Fruit fly (Drosophila melanogaster) whole organism, embryonic: ENCODE measurements around the gene CG31638.
A peak's percentile ranks its signal among the peaks of the same experiment; 100 is the strongest.

Experiments used
- Awh ChIP-seq: fragments of 200-800 bp; sonication (Bioruptor generic); IDR thresholded peaks from 2 replicates; pipeline ENCODE4, ENCODE4 v1.3.6; 2022; ENCODE audit warnings: missing biosample characterization, missing genetic modification characterization
- Bgb ChIP-seq: fragments of 200-800 bp; sonication (Bioruptor generic); IDR thresholded peaks from 2 replicates; pipeline ENCODE4 v1.3.6; 2022; ENCODE audit warnings: missing biosample characterization, missing genetic modification characterization; ENCODE audit not compliant: partially characterized antibody
- BtbVII ChIP-seq: fragments of 200-800 bp; sonication (Bioruptor generic); optimal IDR thresholded peaks from 3 replicates; lab custom pipeline; 2017; ENCODE audit warnings: missing biosample characterization, mild to moderate bottlenecking, missing genetic modification characterization
- CG10366 ChIP-seq: fragments of 200-800 bp; sonication (Bioruptor generic); IDR thresholded peaks from 2 replicates; pipeline ENCODE4 v1.3.6; 2022; ENCODE audit warnings: missing biosample characterization, missing genetic modification characterization
- CG1233 ChIP-seq: fragments of 200-800 bp; sonication (Bioruptor generic); optimal IDR thresholded peaks from 4 replicates; lab custom pipeline; 2018; ENCODE audit warnings: missing biosample characterization, mild to moderate bottlenecking, missing genetic modification characterization
- CG12769 ChIP-seq: fragments of 200-800 bp; sonication (Bioruptor generic); optimal IDR thresholded peaks from 2 replicates; lab custom pipeline; 2019; ENCODE audit warnings: missing biosample characterization, mild to moderate bottlenecking, missing genetic modification characterization, moderate library complexity
- CG14050 ChIP-seq: fragments of 200-800 bp; sonication (Bioruptor generic); IDR thresholded peaks from 3 replicates; pipeline ENCODE4 v1.3.6; 2022; ENCODE audit warnings: missing biosample characterization, missing genetic modification characterization
- CG15514 ChIP-seq: fragments of 200-800 bp; sonication (Bioruptor generic); optimal IDR thresholded peaks from 3 replicates; lab custom pipeline; 2017; ENCODE audit warnings: missing biosample characterization, missing genetic modification characterization, mild to moderate bottlenecking, moderate library complexity, missing genetic modification reagents
- CG1603 ChIP-seq: fragments of 200-800 bp; sonication (Bioruptor generic); optimal IDR thresholded peaks from 2 replicates; lab custom pipeline; 2019; ENCODE audit warnings: missing biosample characterization, mild to moderate bottlenecking, missing genetic modification characterization, moderate library complexity
- CG17912 ChIP-seq: fragments of 200-800 bp; sonication (Bioruptor generic); optimal IDR thresholded peaks from 2 replicates; lab custom pipeline; 2018; ENCODE audit warnings: missing biosample characterization, mild to moderate bottlenecking, missing genetic modification characterization
- CG18764 ChIP-seq: fragments of 200-800 bp; sonication (Bioruptor generic); optimal IDR thresholded peaks from 3 replicates; lab custom pipeline; 2016; ENCODE audit warnings: missing biosample characterization, missing genetic modification characterization
- CG2116 ChIP-seq: fragments of 200-800 bp; sonication (Bioruptor generic); optimal IDR thresholded peaks from 3 replicates; lab custom pipeline; 2018; ENCODE audit warnings: missing biosample characterization, mild to moderate bottlenecking, missing genetic modification characterization
- CG3407 ChIP-seq: fragments of 200-800 bp; sonication (Bioruptor generic); optimal IDR thresholded peaks from 2 replicates; lab custom pipeline; 2018; ENCODE audit warnings: missing biosample characterization, mild to moderate bottlenecking, missing genetic modification characterization
- CG34376 ChIP-seq: fragments of 200-800 bp; sonication (Bioruptor generic); optimal IDR thresholded peaks from 2 replicates; lab custom pipeline; 2018; ENCODE audit warnings: missing biosample characterization, mild to moderate bottlenecking, missing genetic modification characterization
- CG4360 ChIP-seq: fragments of 200-800 bp; sonication (Bioruptor generic); IDR thresholded peaks from 2 replicates; pipeline ENCODE4 v1.3.6; 2022; ENCODE audit warnings: missing biosample characterization, missing genetic modification characterization
- CG5953 ChIP-seq: fragments of 200-800 bp; sonication (Bioruptor generic); IDR thresholded peaks from 2 replicates; pipeline ENCODE4 v1.3.6; 2022; ENCODE audit warnings: missing biosample characterization, missing genetic modification characterization
- CG6254 ChIP-seq: fragments of 200-800 bp; sonication (Bioruptor generic); optimal IDR thresholded peaks from 3 replicates; lab custom pipeline; 2017; ENCODE audit warnings: mild to moderate bottlenecking, missing biosample characterization, missing genetic modification reagents, missing genetic modification characterization
- CG9609 ChIP-seq: fragments of 200-800 bp; sonication (Bioruptor generic); optimal IDR thresholded peaks from 3 replicates; lab custom pipeline; 2016; ENCODE audit warnings: missing biosample characterization, missing genetic modification characterization
- Chrac-16 ChIP-seq: fragments of 200-800 bp; sonication (Bioruptor generic); optimal IDR thresholded peaks from 3 replicates; lab custom pipeline; 2016; ENCODE audit warnings: missing biosample characterization, missing genetic modification characterization
- Deaf1 ChIP-seq: fragments of 200-800 bp; optimal IDR thresholded peaks from 3 replicates; lab custom pipeline; 2019; ENCODE audit warnings: missing biosample characterization, mild to moderate bottlenecking, missing genetic modification characterization, moderate library complexity
- Dref ChIP-seq: fragments of 200-800 bp; sonication (Bioruptor generic); IDR thresholded peaks from 2 replicates; pipeline ENCODE4 v1.3.6; 2022; ENCODE audit warnings: missing biosample characterization, missing genetic modification characterization
- HLH4C ChIP-seq: fragments of 200-800 bp; sonication (Bioruptor generic); IDR thresholded peaks from 3 replicates; pipeline ENCODE4 v1.3.6; 2022; ENCODE audit warnings: missing biosample characterization, missing genetic modification characterization; ENCODE audit not compliant: partially characterized antibody
- Hey ChIP-seq: fragments of 200-800 bp; sonication (Bioruptor generic); optimal IDR thresholded peaks from 3 replicates; lab custom pipeline; 2018; ENCODE audit warnings: missing biosample characterization, mild to moderate bottlenecking, missing genetic modification characterization
- Hr78 ChIP-seq, 2 experiments: fragments of 200-800 bp in 1 of 2; fragments of >200 bp in 1 of 2; sonication (Bioruptor generic) in 1 of 2; optimal IDR thresholded peaks; 2 replicates each; lab custom pipeline; 2017 to 2019; ENCODE audit warnings: missing biosample characterization in 2 of 2, missing genetic modification characterization in 2 of 2, mild to moderate bottlenecking in 1 of 2, moderate library complexity in 1 of 2
- MBD-R2 ChIP-seq: fragments of 200-800 bp; sonication (Bioruptor generic); IDR thresholded peaks from 2 replicates; pipeline ENCODE4 v1.3.6; 2022; ENCODE audit warnings: missing biosample characterization, missing genetic modification characterization
- MESR4 ChIP-seq: fragments of 200-800 bp; sonication (Bioruptor generic); optimal IDR thresholded peaks from 2 replicates; lab custom pipeline; 2018; ENCODE audit warnings: missing biosample characterization, mild to moderate bottlenecking, missing genetic modification characterization, moderate library complexity
- Med ChIP-seq: fragments of 200-800 bp; sonication (Bioruptor generic); peaks from one replicate; lab custom pipeline; 2016; ENCODE audit warnings: missing biosample characterization, missing genetic modification characterization, mild to moderate bottlenecking, inconsistent platforms, moderate library complexity
- Meics ChIP-seq: fragments of 200-800 bp; sonication (Bioruptor generic); optimal IDR thresholded peaks from 2 replicates; lab custom pipeline; 2017; ENCODE audit warnings: missing biosample characterization, mild to moderate bottlenecking, missing genetic modification characterization
- Mrtf ChIP-seq: fragments of 200-800 bp; sonication (Bioruptor generic); IDR thresholded peaks from 3 replicates; pipeline ENCODE4 v1.3.6; 2022; ENCODE audit warnings: missing biosample characterization, missing genetic modification characterization
- Neu2 ChIP-seq: fragments of 200-800 bp; sonication (Bioruptor generic); optimal IDR thresholded peaks from 3 replicates; lab custom pipeline; 2016; ENCODE audit warnings: missing biosample characterization, missing genetic modification characterization, borderline replicate concordance
- Pdp1 ChIP-seq, 2 experiments: fragments of 200-800 bp; sonication (Bioruptor generic); optimal IDR thresholded peaks; 3 replicates each; lab custom pipeline; 2016; ENCODE audit warnings: missing biosample characterization in 2 of 2, missing genetic modification characterization in 2 of 2, mild to moderate bottlenecking in 1 of 2, moderate library complexity in 1 of 2
- abd-A ChIP-seq: fragments of 200-800 bp; sonication (Bioruptor generic); optimal IDR thresholded peaks from 3 replicates; lab custom pipeline; 2019; ENCODE audit warnings: missing biosample characterization, mild to moderate bottlenecking, missing genetic modification characterization, moderate library complexity
- aop ChIP-seq: fragments of 200-800 bp; sonication (Bioruptor generic); IDR thresholded peaks from 2 replicates; pipeline ENCODE4 v1.3.6; 2022; ENCODE audit warnings: missing biosample characterization, missing genetic modification characterization
- ara ChIP-seq: fragments of 200-800 bp; sonication (Bioruptor generic); IDR thresholded peaks from 2 replicates; pipeline ENCODE4 v1.3.6; 2022; ENCODE audit warnings: missing biosample characterization, missing genetic modification characterization
- az2 ChIP-seq: fragments of 200-800 bp; sonication (Bioruptor generic); optimal IDR thresholded peaks from 3 replicates; lab custom pipeline; 2016; ENCODE audit warnings: missing biosample characterization, missing genetic modification characterization
- croc ChIP-seq: fragments of 200-800 bp; sonication (Bioruptor generic); conservative IDR thresholded peaks from 3 replicates; pipeline ENCODE4 v1.3.6; 2022; ENCODE audit warnings: missing biosample characterization, missing genetic modification characterization
- gcm ChIP-seq: fragments of 200-800 bp; sonication (Bioruptor generic); optimal IDR thresholded peaks from 2 replicates; lab custom pipeline; 2019; ENCODE audit warnings: missing biosample characterization, mild to moderate bottlenecking, missing genetic modification characterization, moderate library complexity
- grn ChIP-seq: fragments of 200-800 bp; sonication (Bioruptor generic); optimal IDR thresholded peaks from 3 replicates; lab custom pipeline; 2017; ENCODE audit warnings: missing biosample characterization, missing genetic modification characterization
- lab ChIP-seq: fragments of 200-800 bp; sonication (Bioruptor generic); optimal IDR thresholded peaks from 3 replicates; lab custom pipeline; 2017; ENCODE audit warnings: missing biosample characterization, missing genetic modification characterization, mild to moderate bottlenecking, moderate library complexity, missing genetic modification reagents
- mirr ChIP-seq: fragments of 200-800 bp; sonication (Bioruptor generic); optimal IDR thresholded peaks from 3 replicates; lab custom pipeline; 2018; ENCODE audit warnings: missing biosample characterization, mild to moderate bottlenecking, missing genetic modification characterization
- nerfin-1 ChIP-seq: fragments of 200-800 bp; sonication (Bioruptor generic); optimal IDR thresholded peaks from 3 replicates; lab custom pipeline; 2019; ENCODE audit warnings: missing biosample characterization, mild to moderate bottlenecking, missing genetic modification characterization, moderate library complexity
- nom ChIP-seq: fragments of 200-800 bp; sonication (Bioruptor generic); optimal IDR thresholded peaks from 2 replicates; lab custom pipeline; 2017; ENCODE audit warnings: missing biosample characterization, missing genetic modification characterization, mild to moderate bottlenecking, moderate library complexity, missing genetic modification reagents
- rib ChIP-seq: fragments of 200-800 bp; sonication (Bioruptor generic); IDR thresholded peaks from 2 replicates; pipeline ENCODE4 v1.3.6; 2022; ENCODE audit warnings: missing biosample characterization, missing genetic modification characterization
- run ChIP-seq: fragments of 200-800 bp; sonication (Bioruptor generic); optimal IDR thresholded peaks from 3 replicates; lab custom pipeline; 2018; ENCODE audit warnings: missing biosample characterization, mild to moderate bottlenecking, missing genetic modification characterization
- sd ChIP-seq: fragments of 200-800 bp; sonication (Bioruptor generic); optimal IDR thresholded peaks from 3 replicates; lab custom pipeline; 2018; ENCODE audit warnings: missing biosample characterization, mild to moderate bottlenecking, missing genetic modification characterization, moderate library complexity
- sug ChIP-seq: fragments of 200-800 bp; optimal IDR thresholded peaks from 2 replicates; lab custom pipeline; 2019; ENCODE audit warnings: missing biosample characterization, mild to moderate bottlenecking, missing genetic modification characterization, moderate library complexity
- tap ChIP-seq: fragments of 200-800 bp; optimal IDR thresholded peaks from 3 replicates; lab custom pipeline; 2019; ENCODE audit warnings: missing biosample characterization, mild to moderate bottlenecking, missing genetic modification characterization, moderate library complexity
- tup ChIP-seq: fragments of 200-800 bp; sonication (Bioruptor generic); optimal IDR thresholded peaks from 2 replicates; lab custom pipeline; 2016; ENCODE audit warnings: missing biosample characterization, mild to moderate bottlenecking, missing genetic modification characterization, moderate library complexity

Gene CG31638

DNA sequence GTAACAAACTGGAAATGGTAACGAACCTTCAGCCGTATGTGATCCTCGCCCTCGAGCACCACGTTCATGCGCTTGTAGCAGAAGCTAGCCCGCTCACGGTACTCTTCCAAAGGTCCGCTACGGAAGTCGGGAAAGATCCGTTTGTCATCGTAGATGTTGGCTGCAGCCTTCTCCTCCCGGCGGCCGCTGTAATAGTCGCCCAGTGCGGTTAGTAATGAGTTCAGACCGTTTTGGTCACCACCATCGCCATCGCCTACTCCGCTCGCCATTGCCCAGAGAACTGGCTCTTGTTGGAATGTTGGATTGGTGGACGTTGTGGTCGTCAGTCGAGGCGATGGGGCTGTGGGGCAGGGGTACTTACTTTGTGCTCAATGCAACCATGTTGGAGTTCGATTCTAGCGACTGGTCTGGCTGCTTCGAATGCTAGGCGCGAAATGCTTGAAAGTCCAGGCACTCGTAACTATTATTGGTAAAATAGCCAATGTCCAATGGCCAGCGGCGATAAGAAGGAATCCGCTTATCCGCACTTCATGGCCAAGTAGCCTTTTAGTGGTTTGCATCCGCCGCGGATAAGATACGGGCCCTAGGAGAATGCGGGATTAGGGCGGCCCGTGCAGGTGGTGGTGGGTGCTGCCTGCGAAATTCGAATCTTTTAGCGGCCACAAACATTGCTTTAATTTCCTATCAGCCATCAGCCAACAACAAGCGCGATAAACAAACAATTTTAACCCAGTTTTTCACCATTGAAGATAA, 43.1 kb upstream of the CG31638 start (continued):
- no peak for TF ChIP-seq CG9609 (GFP tag; lab: Kevin White, UChicago)
- TF ChIP-seq Hey: peak; percentile 84
- TF ChIP-seq Awh: peak; percentile 29; the same call in 1 of the 2 replicates
- no peak for TF ChIP-seq CG5953
- peak; percentile 32; the same call in 1 of the 2 replicates for TF ChIP-seq rib (GFP tag; lab: Robert Waterston, UW)
- no peak for TF ChIP-seq CG12769
- TF ChIP-seq Hr78 (GFP tag; optimal IDR thresholded peaks at IDR 0.05; lab: Kevin White, UChicago): peak in 1 of 2 experiments; percentile 67
- TF ChIP-seq az2 (GFP tag; lab: Kevin White, UChicago): no peak
- TF ChIP-seq CG1233 (GFP tag; lab: Kevin White, UChicago): no peak
- peak; percentile 88 for TF ChIP-seq CG2116 (GFP tag; lab: Kevin White, UChicago)
- TF ChIP-seq grn (GFP tag; lab: Kevin White, UChicago): peak; percentile 75
- TF ChIP-seq nom (GFP tag; lab: Kevin White, UChicago): peak; percentile 78
- TF ChIP-seq Mrtf (GFP tag; lab: Robert Waterston, UW): no peak
- TF ChIP-seq CG4360 (GFP tag; lab: Robert Waterston, UW): no peak; the same call in 1 of the 2 replicates
- peak; percentile 18 for TF ChIP-seq BtbVII (GFP tag; lab: Kevin White, UChicago)
- TF ChIP-seq CG3407: no peak
- TF ChIP-seq tap: no peak
- TF ChIP-seq Dref (GFP tag; lab: Robert Waterston, UW): peak; percentile 41; the same call in 1 of the 2 replicates
- no peak for TF ChIP-seq Chrac-16
- TF ChIP-seq abd-A (tag; lab: Kevin White, UChicago): no peak
- TF ChIP-seq CG6254 (GFP tag; lab: Kevin White, UChicago): no peak
- no peak for TF ChIP-seq tup (GFP tag; lab: Kevin White, UChicago)
- TF ChIP-seq HLH4C (GFP tag; lab: Robert Waterston, UW): 0 out of 3 replicates have a peak, but pooled peaks have one; percentile 26
- no peak for TF ChIP-seq CG14050 (GFP tag; lab: Robert Waterston, UW)
- no peak for TF ChIP-seq Pdp1 (GFP tag; optimal IDR thresholded peaks at IDR 0.05; lab: Kevin White, UChicago)
- peak; percentile 3 for TF ChIP-seq Meics (GFP tag; lab: Kevin White, UChicago)
- TF ChIP-seq CG1603 (tag; lab: Kevin White, UChicago): no peak
- TF ChIP-seq lab (GFP tag; lab: Kevin White, UChicago): peak; percentile 24
- peak; percentile 75 for TF ChIP-seq CG34376
- no peak for TF ChIP-seq nerfin-1
- TF ChIP-seq ara (GFP tag; lab: Robert Waterston, UW): 0 out of 2 replicates have a peak, but pooled peaks have one; percentile 18
- TF ChIP-seq CG17912 (GFP tag; lab: Kevin White, UChicago): peak; percentile 13
- peak; percentile 34 for TF ChIP-seq MBD-R2 (GFP tag; lab: Robert Waterston, UW)
- peak; percentile 20 for TF ChIP-seq gcm (GFP tag; lab: Kevin White, UChicago)
- TF ChIP-seq Deaf1 (tag; lab: Kevin White, UChicago): no peak
- TF ChIP-seq mirr (GFP tag; lab: Kevin White, UChicago): peak; percentile 55
- peak; percentile 88 for TF ChIP-seq sug (tag; lab: Kevin White, UChicago)
- TF ChIP-seq Bgb (GFP tag; lab: Robert Waterston, UW): peak; percentile 10; the same call in 1 of the 2 replicates
- TF ChIP-seq CG18764 (GFP tag; lab: Kevin White, UChicago): no peak
- peak; percentile 82 for TF ChIP-seq Med (GFP tag; lab: Kevin White, UChicago)
- no peak for TF ChIP-seq CG10366 (GFP tag; lab: Robert Waterston, UW)
- TF ChIP-seq croc (GFP tag; lab: Robert Waterston, UW): no peak
- peak; percentile 50 for TF ChIP-seq Neu2 (GFP tag; lab: Kevin White, UChicago)
- TF ChIP-seq sd: peak; percentile 68
- TF ChIP-seq aop (GFP tag; lab: Robert Waterston, UW): no peak
- peak; percentile 22 for TF ChIP-seq run
- peak; percentile 14 for TF ChIP-seq MESR4 (GFP tag; lab: Kevin White, UChicago)
- peak; percentile 34 for TF ChIP-seq CG15514 (GFP tag; lab: Kevin White, UChicago)
